Fruit fly (Drosophila melanogaster): ENCODE data around the gene CG14563.

The CG14563 gene

DNA sequence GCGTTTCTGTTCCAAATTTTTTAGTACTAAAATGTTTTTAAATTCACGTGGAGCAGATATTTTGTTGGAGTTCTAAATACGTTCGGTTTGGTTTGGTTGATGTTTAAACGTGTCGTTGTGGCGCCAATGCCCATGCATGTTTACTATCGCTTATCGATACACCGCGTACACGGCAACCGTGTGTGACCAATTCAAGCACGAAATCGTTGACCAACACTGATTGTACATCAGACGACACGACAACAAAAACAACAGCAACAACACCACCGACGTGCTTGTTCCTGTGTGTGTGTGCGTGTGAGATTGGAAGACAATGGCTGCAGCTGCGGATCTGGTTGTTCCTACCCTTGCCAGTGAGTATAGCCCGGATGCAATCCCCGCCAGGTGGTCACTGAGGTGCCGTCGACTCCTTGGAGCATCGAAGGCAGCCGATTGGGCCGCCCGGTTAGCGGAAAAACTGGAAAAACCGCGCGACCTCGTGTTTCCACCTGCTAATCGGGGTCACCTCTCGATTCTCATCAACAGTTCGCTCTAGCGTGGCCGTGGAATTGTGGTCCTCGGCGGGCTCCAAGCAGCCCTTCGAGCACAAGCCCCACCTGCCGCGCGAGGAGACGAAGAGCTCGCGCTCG lies 17.3 kb downstream of the CG14563 start, which contains the start of gene eIF2A (continued):
- TF ChIP-seq Rx (GFP tag; IDR thresholded peaks at IDR 0.05) (no peak), wdn (GFP tag; IDR thresholded peaks at IDR 0.05) (no peak), CG12155 (GFP tag; optimal IDR thresholded peaks at IDR 0.05) (peak; percentile 56), slbo (GFP tag; IDR thresholded peaks at IDR 0.05) (peak; percentile 72), CG2712 (tag; optimal IDR thresholded peaks at IDR 0.05) (peak; percentile 49), mirr (GFP tag; optimal IDR thresholded peaks at IDR 0.05) (peak; percentile 89), CG6175 (GFP tag; IDR thresholded peaks at IDR 0.05) (no peak), sqz (GFP tag; optimal IDR thresholded peaks at IDR 0.05) (no peak), vnd (GFP tag; IDR thresholded peaks at IDR 0.05; ENCODE audit: partially characterized antibody) (peak; percentile 74), bsh (GFP tag; optimal IDR thresholded peaks at IDR 0.05) (peak in 1 of 2 experiments; percentile 47), CG12769 (tag; optimal IDR thresholded peaks at IDR 0.05) (no peak), bcd (GFP tag; optimal IDR thresholded peaks at IDR 0.05) (no peak), CG17568 (GFP tag; optimal IDR thresholded peaks at IDR 0.05) (no peak), zfh2 (GFP tag; optimal IDR thresholded peaks at IDR 0.05) (peak; percentile 73), dimm (GFP tag; IDR thresholded peaks at IDR 0.05) (no peak), ash1 (GFP tag; optimal IDR thresholded peaks at IDR 0.05) (no peak), ERR (GFP tag; optimal IDR thresholded peaks at IDR 0.05) (peak; percentile 77), usp (GFP tag; optimal IDR thresholded peaks at IDR 0.05) (no peak), sisA (GFP tag; IDR thresholded peaks at IDR 0.05) (no peak), TFAM (GFP tag; optimal IDR thresholded peaks at IDR 0.05) (no peak), CG18764 (GFP tag; optimal IDR thresholded peaks at IDR 0.05) (peak; percentile 43), Sox100B (GFP tag; optimal IDR thresholded peaks at IDR 0.05) (no peak), CG32532 (GFP tag; IDR thresholded peaks at IDR 0.05) (peak; percentile 70), CG10565 (GFP tag; optimal IDR thresholded peaks at IDR 0.05) (no peak), CG3847 (GFP tag; IDR thresholded peaks at IDR 0.05) (peak; percentile 86), crc (GFP tag; optimal IDR thresholded peaks at IDR 0.05) (no peak), CG10654 (GFP tag; optimal IDR thresholded peaks at IDR 0.05) (peak; percentile 42), CG8388 (GFP tag; optimal IDR thresholded peaks at IDR 0.05) (no peak), BtbVII (GFP tag; optimal IDR thresholded peaks at IDR 0.05) (peak; percentile 24), CG13424 (tag; optimal IDR thresholded peaks at IDR 0.05) (peak; percentile 26), oc (tag; optimal IDR thresholded peaks at IDR 0.05) (no peak), Sry-β (GFP tag; optimal IDR thresholded peaks at IDR 0.05) (peak; percentile 22), CG12104 (GFP tag; optimal IDR thresholded peaks at IDR 0.05) (no peak), Oaz (GFP tag; IDR thresholded peaks at IDR 0.05) (no peak), CG6689 (GFP tag; IDR thresholded peaks at IDR 0.05) (0 out of 2 replicates have a peak, but pooled peaks have one; percentile 37), al (GFP tag; IDR thresholded peaks at IDR 0.05) (no peak), CG7987 (GFP tag; optimal IDR thresholded peaks at IDR 0.05) (peak; percentile 84), CG7786 (GFP tag; optimal IDR thresholded peaks at IDR 0.05) (peak; percentile 65), tx (GFP tag; optimal IDR thresholded peaks at IDR 0.05) (peak; percentile 45), ac (GFP tag; optimal IDR thresholded peaks at IDR 0.05) (peak; percentile 15), Mad (GFP tag; optimal IDR thresholded peaks at IDR 0.05) (peak; percentile 73), lmd (GFP tag; IDR thresholded peaks at IDR 0.05) (peak; percentile 15; the same call in 1 of the 2 replicates), CG18476 (GFP tag; optimal IDR thresholded peaks at IDR 0.05) (no peak), row (GFP tag; IDR thresholded peaks at IDR 0.05) (peak; percentile 48; the same call in 2 of the 3 replicates), CG14667 (GFP tag; IDR thresholded peaks at IDR 0.05) (no peak), mam (GFP tag; optimal IDR thresholded peaks at IDR 0.05) (peak; percentile 71), CG11398 (GFP tag; optimal IDR thresholded peaks at IDR 0.05) (peak; percentile 73), CG14441 (GFP tag; IDR thresholded peaks at IDR 0.05) (peak; percentile 24; the same call in 1 of the 2 replicates), Ets97D (GFP tag; optimal IDR thresholded peaks at IDR 0.05) (peak; percentile 93), inv (GFP tag; IDR thresholded peaks at IDR 0.05; ENCODE audit: partially characterized antibody) (peak; percentile 56; the same call in 1 of the 2 replicates), crol (GFP tag; IDR thresholded peaks at IDR 0.05) (no peak)

All from whole organism, embryonic.